Fruit fly (Drosophila melanogaster) whole organism, embryonic: ENCODE results near the gene Cyp4d1.

Source experiments
- Ada2b ChIP-seq: fragments of 200-800 bp; sonication (Bioruptor generic); IDR thresholded peaks from 2 replicates; pipeline ENCODE4 v1.3.6; 2022; ENCODE audit warnings: missing biosample characterization, missing genetic modification characterization
- Awh ChIP-seq: fragments of 200-800 bp; sonication (Bioruptor generic); IDR thresholded peaks from 2 replicates; pipeline ENCODE4, ENCODE4 v1.3.6; 2022; ENCODE audit warnings: missing biosample characterization, missing genetic modification characterization
- Bteb2 ChIP-seq: fragments of 200-800 bp; sonication (Bioruptor generic); optimal IDR thresholded peaks from 2 replicates; lab custom pipeline; 2016; ENCODE audit warnings: missing biosample characterization, missing genetic modification characterization
- CG1233 ChIP-seq: fragments of 200-800 bp; sonication (Bioruptor generic); optimal IDR thresholded peaks from 4 replicates; lab custom pipeline; 2018; ENCODE audit warnings: missing biosample characterization, mild to moderate bottlenecking, missing genetic modification characterization
- CG31441 ChIP-seq: fragments of 200-800 bp; sonication (Bioruptor generic); IDR thresholded peaks from 2 replicates; pipeline ENCODE4 v1.3.6; 2022; ENCODE audit warnings: missing biosample characterization, missing genetic modification characterization
- CG3163 ChIP-seq: fragments of 200-800 bp; sonication (Bioruptor generic); optimal IDR thresholded peaks from 3 replicates; lab custom pipeline; 2016; ENCODE audit warnings: missing biosample characterization, missing genetic modification characterization
- CG8388 ChIP-seq: fragments of 200-800 bp; sonication (Bioruptor generic); optimal IDR thresholded peaks from 2 replicates; lab custom pipeline; 2019; ENCODE audit warnings: missing biosample characterization, mild to moderate bottlenecking, missing genetic modification characterization, moderate library complexity
- CG9876 ChIP-seq: fragments of 200-800 bp; sonication (Bioruptor generic); optimal IDR thresholded peaks from 2 replicates; lab custom pipeline; 2016; ENCODE audit warnings: missing biosample characterization, missing genetic modification characterization
- D19B ChIP-seq: fragments of 200-800 bp; sonication (Bioruptor generic); optimal IDR thresholded peaks from 2 replicates; lab custom pipeline; 2017; ENCODE audit warnings: missing biosample characterization, mild to moderate bottlenecking, missing genetic modification characterization
- H2.0 ChIP-seq: fragments of 200-800 bp; sonication (Bioruptor generic); IDR thresholded peaks from 2 replicates; pipeline ENCODE4 v1.3.6; 2022; ENCODE audit warnings: missing biosample characterization, missing genetic modification characterization
- ac ChIP-seq: fragments of 200-800 bp; sonication (Bioruptor generic); optimal IDR thresholded peaks from 3 replicates; lab custom pipeline; 2017; ENCODE audit warnings: missing biosample characterization, mild to moderate bottlenecking, missing genetic modification characterization
- esg ChIP-seq: fragments of 200-800 bp; sonication (Bioruptor generic); conservative IDR thresholded peaks from 2 replicates; pipeline ENCODE4 v1.3.6; 2022; ENCODE audit warnings: missing biosample characterization, missing genetic modification characterization
- fru ChIP-seq: fragments of >200 bp; optimal IDR thresholded peaks from 2 replicates; lab custom pipeline; 2017
- kni ChIP-seq: fragments of 200-800 bp; sonication (Bioruptor generic); optimal IDR thresholded peaks from 3 replicates; lab custom pipeline; 2017; ENCODE audit warnings: mild to moderate bottlenecking, missing biosample characterization, missing genetic modification reagents, missing genetic modification characterization

DNA sequence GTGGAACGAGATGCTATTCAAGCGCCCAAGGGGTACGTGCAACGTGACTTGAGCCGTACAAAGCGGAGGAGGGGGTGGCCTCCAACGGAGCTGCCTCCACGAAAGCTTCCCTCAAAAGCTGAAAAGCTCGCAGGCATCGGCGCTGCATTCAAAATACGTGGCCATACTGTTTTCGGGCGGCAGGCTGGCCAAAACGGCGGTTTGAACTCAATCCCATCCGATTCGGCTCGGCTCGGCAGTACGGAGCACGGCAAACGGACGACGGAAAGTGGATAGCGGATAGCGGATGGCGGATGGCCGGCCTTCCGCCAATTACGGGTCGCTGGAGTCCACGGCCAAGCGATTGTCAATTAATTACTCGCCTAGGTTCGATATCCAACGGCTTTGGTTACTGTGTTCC, 26.9 kb upstream of the Cyp4d1 start, which contains the start of gene Mct1:
- no peak for TF ChIP-seq Awh
- TF ChIP-seq CG3163 (GFP tag; lab: Kevin White, UChicago) = no peak
- TF ChIP-seq ac (GFP tag; lab: Kevin White, UChicago) = no peak
- TF ChIP-seq CG8388 (GFP tag; lab: Kevin White, UChicago) = no peak
- TF ChIP-seq CG31441 (GFP tag; lab: Robert Waterston, UW) = no peak
- no peak for TF ChIP-seq CG9876 (GFP tag; lab: Kevin White, UChicago)
- TF ChIP-seq D19B (GFP tag; lab: Kevin White, UChicago) = no peak
- TF ChIP-seq esg (GFP tag; lab: Robert Waterston, UW) = no peak
- TF ChIP-seq H2.0 = no peak
- no peak for TF ChIP-seq kni
- TF ChIP-seq fru = no peak
- no peak for TF ChIP-seq Bteb2
- no peak for TF ChIP-seq Ada2b (GFP tag; lab: Robert Waterston, UW)
- no peak for TF ChIP-seq CG1233 (GFP tag; lab: Kevin White, UChicago)
